Fruit fly (Drosophila melanogaster) whole organism, embryonic: ENCODE data around the gene CG18301.

Experiments used
- CG10209 ChIP-seq: fragments of 200-800 bp; sonication (Bioruptor generic); optimal IDR thresholded peaks from 3 replicates; lab custom pipeline; 2017; ENCODE audit warnings: missing biosample characterization, mild to moderate bottlenecking, missing genetic modification characterization, missing genetic modification reagents
- CG10267 ChIP-seq: fragments of 200-800 bp; sonication (Bioruptor generic); optimal IDR thresholded peaks from 2 replicates; lab custom pipeline; 2018; ENCODE audit warnings: missing biosample characterization, mild to moderate bottlenecking, missing genetic modification characterization, moderate library complexity
- CG11695 ChIP-seq: fragments of 200-800 bp; sonication (Bioruptor generic); IDR thresholded peaks from 3 replicates; pipeline ENCODE4 v1.3.6; 2022; ENCODE audit warnings: missing biosample characterization, missing genetic modification characterization
- CG12104 ChIP-seq: fragments of 200-800 bp; sonication (Bioruptor generic); optimal IDR thresholded peaks from 3 replicates; lab custom pipeline; 2016; ENCODE audit warnings: missing biosample characterization, missing genetic modification characterization
- CG13624 ChIP-seq: fragments of 200-800 bp; sonication (Bioruptor generic); optimal IDR thresholded peaks from 2 replicates; lab custom pipeline; 2016; ENCODE audit warnings: missing biosample characterization, missing genetic modification characterization
- CG16815 ChIP-seq: fragments of 200-800 bp; sonication (Bioruptor generic); optimal IDR thresholded peaks from 3 replicates; lab custom pipeline; 2017; ENCODE audit warnings: missing biosample characterization, mild to moderate bottlenecking, missing genetic modification characterization
- CG17359 ChIP-seq: fragments of 200-800 bp; sonication (Bioruptor generic); optimal IDR thresholded peaks from 3 replicates; lab custom pipeline; 2018; ENCODE audit warnings: missing biosample characterization, mild to moderate bottlenecking, missing genetic modification characterization, moderate library complexity
- CG17361 ChIP-seq: fragments of 200-800 bp; sonication (Bioruptor generic); IDR thresholded peaks from 3 replicates; pipeline ENCODE4 v1.3.6; 2022; ENCODE audit warnings: missing biosample characterization, missing genetic modification characterization
- CG17385 ChIP-seq: fragments of 200-800 bp; sonication (Bioruptor generic); optimal IDR thresholded peaks from 3 replicates; lab custom pipeline; 2018; ENCODE audit warnings: missing biosample characterization, mild to moderate bottlenecking, missing genetic modification characterization
- CG17568 ChIP-seq: fragments of 200-800 bp; sonication (Bioruptor generic); optimal IDR thresholded peaks from 2 replicates; lab custom pipeline; 2018; ENCODE audit warnings: missing biosample characterization, mild to moderate bottlenecking, missing genetic modification characterization, moderate library complexity
- CG18599 ChIP-seq: fragments of 200-800 bp; sonication (Bioruptor generic); optimal IDR thresholded peaks from 3 replicates; lab custom pipeline; 2017; ENCODE audit warnings: missing biosample characterization, missing genetic modification characterization, mild to moderate bottlenecking, moderate library complexity, missing genetic modification reagents
- CG2875 ChIP-seq: fragments of 200-800 bp; sonication (Bioruptor generic); optimal IDR thresholded peaks from 2 replicates; lab custom pipeline; 2017; ENCODE audit warnings: missing biosample characterization, mild to moderate bottlenecking, missing genetic modification characterization, missing genetic modification reagents
- CG31224 ChIP-seq: fragments of 200-800 bp; sonication (Bioruptor generic); IDR thresholded peaks from 2 replicates; pipeline ENCODE4 v1.3.6; 2022; ENCODE audit warnings: missing biosample characterization, missing genetic modification characterization
- CG3281 ChIP-seq: fragments of 200-800 bp; sonication (Bioruptor generic); optimal IDR thresholded peaks from 3 replicates; lab custom pipeline; 2017; ENCODE audit warnings: missing biosample characterization, mild to moderate bottlenecking, missing genetic modification characterization
- CG34422 ChIP-seq: fragments of 200-800 bp; sonication (Bioruptor generic); IDR thresholded peaks from 3 replicates; pipeline ENCODE4 v1.3.6; 2022; ENCODE audit warnings: missing biosample characterization, missing genetic modification characterization
- CG4820 ChIP-seq: fragments of 200-800 bp; sonication (Bioruptor generic); optimal IDR thresholded peaks from 3 replicates; lab custom pipeline; 2016; ENCODE audit warnings: missing biosample characterization, missing genetic modification characterization
- CG6175 ChIP-seq: fragments of 200-800 bp; sonication (Bioruptor generic); IDR thresholded peaks from 3 replicates; pipeline ENCODE4 v1.3.6; 2022; ENCODE audit warnings: missing biosample characterization, missing genetic modification characterization
- CG6654 ChIP-seq: fragments of 200-800 bp; sonication (Bioruptor generic); optimal IDR thresholded peaks from 2 replicates; lab custom pipeline; 2017; ENCODE audit warnings: missing biosample characterization, mild to moderate bottlenecking, missing genetic modification characterization
- CG6683 ChIP-seq: fragments of 200-800 bp; sonication (Bioruptor generic); optimal IDR thresholded peaks from 2 replicates; lab custom pipeline; 2017; ENCODE audit warnings: missing biosample characterization, mild to moderate bottlenecking, missing genetic modification characterization, missing genetic modification reagents
- CG8388 ChIP-seq: fragments of 200-800 bp; sonication (Bioruptor generic); optimal IDR thresholded peaks from 2 replicates; lab custom pipeline; 2019; ENCODE audit warnings: missing biosample characterization, mild to moderate bottlenecking, missing genetic modification characterization, moderate library complexity
- CG9215 ChIP-seq: fragments of 200-800 bp; sonication (Bioruptor generic); IDR thresholded peaks from 2 replicates; pipeline ENCODE4 v1.3.6; 2022; ENCODE audit warnings: missing biosample characterization, missing genetic modification characterization
- CG9609 ChIP-seq: fragments of 200-800 bp; sonication (Bioruptor generic); optimal IDR thresholded peaks from 3 replicates; lab custom pipeline; 2016; ENCODE audit warnings: missing biosample characterization, missing genetic modification characterization
- CG9727 ChIP-seq: fragments of 200-800 bp; sonication (Bioruptor generic); optimal IDR thresholded peaks from 3 replicates; lab custom pipeline; 2017; ENCODE audit warnings: missing biosample characterization, mild to moderate bottlenecking, missing genetic modification characterization
- E2f2 ChIP-seq: fragments of 200-800 bp; sonication (Bioruptor generic); IDR thresholded peaks from 2 replicates; pipeline ENCODE4 v1.3.6; 2022; ENCODE audit warnings: missing biosample characterization, missing genetic modification characterization
- Gug ChIP-seq: fragments of 200-800 bp; sonication (Bioruptor generic); IDR thresholded peaks from 4 replicates; pipeline ENCODE4 v1.3.6; 2022; ENCODE audit warnings: missing biosample characterization, missing genetic modification characterization
- Hey ChIP-seq: fragments of 200-800 bp; sonication (Bioruptor generic); optimal IDR thresholded peaks from 3 replicates; lab custom pipeline; 2018; ENCODE audit warnings: missing biosample characterization, mild to moderate bottlenecking, missing genetic modification characterization
- Myb ChIP-seq: fragments of 200-800 bp; sonication (Bioruptor generic); optimal IDR thresholded peaks from 2 replicates; lab custom pipeline; 2016; ENCODE audit warnings: missing biosample characterization, missing genetic modification characterization
- ac ChIP-seq: fragments of 200-800 bp; sonication (Bioruptor generic); optimal IDR thresholded peaks from 3 replicates; lab custom pipeline; 2017; ENCODE audit warnings: missing biosample characterization, mild to moderate bottlenecking, missing genetic modification characterization
- ara ChIP-seq: fragments of 200-800 bp; sonication (Bioruptor generic); IDR thresholded peaks from 2 replicates; pipeline ENCODE4 v1.3.6; 2022; ENCODE audit warnings: missing biosample characterization, missing genetic modification characterization
- ash1 ChIP-seq: fragments of 200-800 bp; sonication (Bioruptor generic); optimal IDR thresholded peaks from 2 replicates; lab custom pipeline; 2018; ENCODE audit warnings: missing biosample characterization, mild to moderate bottlenecking, missing genetic modification characterization
- bsh ChIP-seq, 2 experiments: fragments of 200-800 bp; sonication (Bioruptor generic); optimal IDR thresholded peaks; 2 replicates each; lab custom pipeline; 2017 to 2018; ENCODE audit warnings: mild to moderate bottlenecking in 2 of 2, missing biosample characterization in 2 of 2, missing genetic modification characterization in 2 of 2, moderate library complexity in 1 of 2
- cas ChIP-seq: fragments of 200-800 bp; sonication (Bioruptor generic); IDR thresholded peaks from 2 replicates; pipeline ENCODE4 v1.3.6; 2022; ENCODE audit warnings: missing biosample characterization, missing genetic modification characterization
- caup ChIP-seq: fragments of 200-800 bp; sonication (Bioruptor generic); optimal IDR thresholded peaks from 3 replicates; lab custom pipeline; 2017; ENCODE audit warnings: missing biosample characterization, mild to moderate bottlenecking, missing genetic modification characterization, moderate library complexity; ENCODE audit not compliant: severe bottlenecking
- dan ChIP-seq: fragments of 200-800 bp; sonication (Bioruptor generic); IDR thresholded peaks from 2 replicates; pipeline ENCODE4 v1.3.6; 2022; ENCODE audit warnings: missing biosample characterization, missing genetic modification characterization
- dimm ChIP-seq: fragments of 200-800 bp; sonication (Bioruptor generic); IDR thresholded peaks from 2 replicates; pipeline ENCODE4 v1.3.6; 2022; ENCODE audit warnings: missing biosample characterization, missing genetic modification characterization
- disco-r ChIP-seq: fragments of 200-800 bp; sonication (Bioruptor generic); optimal IDR thresholded peaks from 2 replicates; lab custom pipeline; 2016; ENCODE audit warnings: missing biosample characterization, missing genetic modification characterization
- dysf ChIP-seq: fragments of 200-800 bp; sonication (Bioruptor generic); IDR thresholded peaks from 3 replicates; pipeline ENCODE4 v1.3.6; 2022; ENCODE audit warnings: missing biosample characterization, missing genetic modification characterization
- fu2 ChIP-seq: fragments of 200-800 bp; sonication (Bioruptor generic); optimal IDR thresholded peaks from 2 replicates; lab custom pipeline; 2016; ENCODE audit warnings: missing biosample characterization, missing genetic modification characterization
- lilli ChIP-seq: fragments of 200-800 bp; sonication (Bioruptor generic); optimal IDR thresholded peaks from 3 replicates; lab custom pipeline; 2016; ENCODE audit warnings: missing biosample characterization, missing genetic modification characterization
- nau ChIP-seq: fragments of 200-800 bp; sonication (Bioruptor generic); optimal IDR thresholded peaks from 3 replicates; lab custom pipeline; 2017; ENCODE audit warnings: missing biosample characterization, mild to moderate bottlenecking, missing genetic modification characterization, missing genetic modification reagents
- otp ChIP-seq: fragments of 200-800 bp; sonication (Bioruptor generic); IDR thresholded peaks from 3 replicates; pipeline ENCODE4, ENCODE4 v1.3.6; 2022; ENCODE audit warnings: missing biosample characterization, missing genetic modification characterization
- sc ChIP-seq, 3 experiments: fragments of >200 bp in 2 of 3; fragments of 200-800 bp in 1 of 3; sonication (Bioruptor generic) in 1 of 3; optimal IDR thresholded peaks; 2 replicates in 2 of 3; 3 replicates in 1 of 3; lab custom pipeline; 2017; ENCODE audit warnings: mild to moderate bottlenecking in 1 of 3, missing biosample characterization in 1 of 3, missing genetic modification characterization in 1 of 3, missing genetic modification reagents in 1 of 3
- slp2 ChIP-seq: fragments of 200-800 bp; sonication (Bioruptor generic); optimal IDR thresholded peaks from 2 replicates; lab custom pipeline; 2016; ENCODE audit warnings: missing biosample characterization, missing genetic modification characterization
- sob ChIP-seq: fragments of 200-800 bp; sonication (Bioruptor generic); IDR thresholded peaks from 2 replicates; pipeline ENCODE4 v1.3.6; 2022; ENCODE audit warnings: missing biosample characterization, missing genetic modification characterization
- tap ChIP-seq: fragments of 200-800 bp; optimal IDR thresholded peaks from 3 replicates; lab custom pipeline; 2019; ENCODE audit warnings: missing biosample characterization, mild to moderate bottlenecking, missing genetic modification characterization, moderate library complexity
- tin ChIP-seq: fragments of 200-800 bp; sonication (Bioruptor generic); optimal IDR thresholded peaks from 3 replicates; lab custom pipeline; 2016; ENCODE audit warnings: missing biosample characterization, missing genetic modification characterization
- tll ChIP-seq, 2 experiments: fragments of 200-800 bp in 1 of 2; fragments of >200 bp in 1 of 2; sonication (Bioruptor generic) in 1 of 2; optimal IDR thresholded peaks; 2 replicates each; lab custom pipeline; 2017 to 2019; ENCODE audit warnings: missing biosample characterization in 2 of 2, missing genetic modification characterization in 2 of 2, mild to moderate bottlenecking in 1 of 2, moderate library complexity in 1 of 2
- twi ChIP-seq: fragments of 200-800 bp; optimal IDR thresholded peaks from 2 replicates; lab custom pipeline; 2019; ENCODE audit warnings: missing biosample characterization, mild to moderate bottlenecking, missing genetic modification characterization, moderate library complexity
- vnd ChIP-seq: fragments of 200-800 bp; sonication (Bioruptor generic); IDR thresholded peaks from 3 replicates; pipeline ENCODE4 v1.3.6; 2022; ENCODE audit warnings: missing biosample characterization, missing genetic modification characterization; ENCODE audit not compliant: partially characterized antibody
- zfh1 ChIP-seq: fragments of 200-800 bp; sonication (Bioruptor generic); IDR thresholded peaks from 3 replicates; pipeline ENCODE4 v1.3.6; 2022; ENCODE audit warnings: missing biosample characterization, missing genetic modification characterization

Gene CG18301

dm6 chr2L:10565674-10566073 lies 34.1 kb downstream of the CG18301 start (continued):
- TF ChIP-seq fu2 (GFP tag; lab: Kevin White, UChicago) = peak; percentile 13
- no peak for TF ChIP-seq CG6175 (GFP tag; lab: Robert Waterston, UW)
- TF ChIP-seq CG11695 = peak; percentile 42; the same call in 1 of the 3 replicates
- peak; percentile 63 for TF ChIP-seq sob
- TF ChIP-seq CG16815 (GFP tag; lab: Kevin White, UChicago) = peak; percentile 3
- TF ChIP-seq tap (tag; lab: Kevin White, UChicago) = peak; percentile 25
- TF ChIP-seq zfh1 (GFP tag; lab: Robert Waterston, UW) = peak; percentile 36; the same call in 1 of the 3 replicates
- peak; percentile 47 for TF ChIP-seq CG9727
- TF ChIP-seq CG10267 = peak; percentile 4
- TF ChIP-seq CG18599 (GFP tag; lab: Kevin White, UChicago) = peak; percentile 90
- TF ChIP-seq tll (GFP tag; optimal IDR thresholded peaks at IDR 0.05; lab: Kevin White, UChicago) = no peak
- TF ChIP-seq Myb = peak; percentile 40
- peak; percentile 37; the same call in 1 of the 2 replicates for TF ChIP-seq E2f2 (GFP tag; lab: Robert Waterston, UW)
- TF ChIP-seq otp (GFP tag; lab: Robert Waterston, UW) = 0 out of 3 replicates have a peak, but pooled peaks have one; percentile 30
- no peak for TF ChIP-seq CG12104 (GFP tag; lab: Kevin White, UChicago)
- peak; percentile 51; the same call in 1 of the 2 replicates for TF ChIP-seq CG31224 (GFP tag; lab: Robert Waterston, UW)
- peak; percentile 20 for TF ChIP-seq CG6683 (GFP tag; lab: Kevin White, UChicago)
- TF ChIP-seq CG17385 (GFP tag; lab: Kevin White, UChicago) = peak; percentile 49
- peak; percentile 66 for TF ChIP-seq caup
- TF ChIP-seq bsh (GFP tag; optimal IDR thresholded peaks at IDR 0.05; lab: Kevin White, UChicago) = peak in 1 of 2 experiments; percentile 11
- no peak for TF ChIP-seq cas (GFP tag; lab: Robert Waterston, UW)
- TF ChIP-seq CG13624 (GFP tag; lab: Kevin White, UChicago) = peak; percentile 44
- no peak for TF ChIP-seq ash1
- peak; percentile 1 for TF ChIP-seq nau (GFP tag; lab: Kevin White, UChicago)
- no peak for TF ChIP-seq disco-r
- no peak for TF ChIP-seq ac (GFP tag; lab: Kevin White, UChicago)
- TF ChIP-seq ara = peak; percentile 19; the same call in 1 of the 2 replicates
- no peak for TF ChIP-seq dimm (GFP tag; lab: Robert Waterston, UW)
- no peak for TF ChIP-seq vnd (GFP tag; lab: Robert Waterston, UW)
- no peak for TF ChIP-seq CG8388
- peak; percentile 63 for TF ChIP-seq CG3281
- no peak for TF ChIP-seq twi (tag; lab: Kevin White, UChicago)
- 0 out of 3 replicates have a peak, but pooled peaks have one; percentile 24 for TF ChIP-seq CG34422 (GFP tag; lab: Robert Waterston, UW)
- TF ChIP-seq CG17361 (GFP tag; lab: Robert Waterston, UW) = no peak
- TF ChIP-seq slp2 = no peak
- no peak for TF ChIP-seq dan (GFP tag; lab: Robert Waterston, UW)
- no peak for TF ChIP-seq Gug (GFP tag; lab: Robert Waterston, UW)
- peak; percentile 36 for TF ChIP-seq tin
- peak; percentile 58 for TF ChIP-seq lilli (GFP tag; lab: Kevin White, UChicago)
- no peak for TF ChIP-seq CG17568 (GFP tag; lab: Kevin White, UChicago)
- TF ChIP-seq CG4820 (GFP tag; lab: Kevin White, UChicago) = no peak
- no peak for TF ChIP-seq CG6654 (GFP tag; lab: Kevin White, UChicago)
- peak; percentile 5 for TF ChIP-seq CG9609
- peak; percentile 76 for TF ChIP-seq dysf
- no peak for TF ChIP-seq Hey (tag; lab: Kevin White, UChicago)
- peak; percentile 44 for TF ChIP-seq CG17359 (tag; lab: Kevin White, UChicago)
- TF ChIP-seq sc (optimal IDR thresholded peaks at IDR 0.05; lab: Kevin White, UChicago) = no peak
- no peak for TF ChIP-seq sc (GFP tag; optimal IDR thresholded peaks at IDR 0.05; lab: Kevin White, UChicago)
- peak; percentile 42 for TF ChIP-seq CG10209 (GFP tag; lab: Kevin White, UChicago)
- TF ChIP-seq CG2875 = no peak
- peak; percentile 55; the same call in 1 of the 2 replicates for TF ChIP-seq CG9215 (GFP tag; lab: Robert Waterston, UW)
